Worm (Caenorhabditis elegans) whole organism, late embryonic: ENCODE results near the gene F49C12.4.
A peak's percentile ranks its signal among the peaks of the same experiment; 100 is the strongest.
"Not testable (repeated sequence)": the region's sequence is repeated elsewhere in the genome, so short reads cannot be mapped to it uniquely, and the experiment has no call there.

Source experiments
- C08G9.2 ChIP-seq: sonication (generic microtip); optimal IDR thresholded peaks from 2 replicates; lab custom pipeline; 2016; ENCODE audit warnings: mild to moderate bottlenecking, missing genetic modification characterization, moderate library complexity, missing compliant biosample characterization
- C38D4.7 ChIP-seq: fragments of 200-800 bp; sonication (Bioruptor generic); optimal IDR thresholded peaks from 2 replicates; lab custom pipeline; 2018; ENCODE audit warnings: mild to moderate bottlenecking, missing genetic modification characterization, moderate library complexity, missing compliant biosample characterization
- K02D7.2 ChIP-seq: sonication (generic microtip); optimal IDR thresholded peaks from 2 replicates; lab custom pipeline; 2017; ENCODE audit warnings: mild to moderate bottlenecking, missing genetic modification characterization, missing compliant biosample characterization
- T23F11.4 ChIP-seq: fragments of 200-800 bp; sonication (Bioruptor generic); optimal IDR thresholded peaks from 2 replicates; lab custom pipeline; 2018; ENCODE audit warnings: mild to moderate bottlenecking, missing genetic modification characterization, missing compliant biosample characterization
- Y22D7AL.16 ChIP-seq: sonication (generic microtip); optimal IDR thresholded peaks from 2 replicates; lab custom pipeline; 2016; ENCODE audit warnings: missing genetic modification characterization, missing compliant biosample characterization
- ahr-1 ChIP-seq: sonication (generic microtip); optimal IDR thresholded peaks from 2 replicates; lab custom pipeline; 2016; ENCODE audit warnings: missing genetic modification characterization, missing compliant biosample characterization
- ceh-14 ChIP-seq: sonication (generic microtip); optimal IDR thresholded peaks from 2 replicates; lab custom pipeline; 2016; ENCODE audit warnings: missing genotype, missing genetic modification characterization, missing compliant biosample characterization
- ceh-18 ChIP-seq: sonication (generic microtip); optimal IDR thresholded peaks from 2 replicates; lab custom pipeline; 2016; ENCODE audit warnings: missing genetic modification characterization, missing compliant biosample characterization
- ceh-19 ChIP-seq: fragments of 200-800 bp; sonication (Bioruptor generic); optimal IDR thresholded peaks from 2 replicates; lab custom pipeline; 2018; ENCODE audit warnings: mild to moderate bottlenecking, missing genetic modification characterization, missing compliant biosample characterization
- ceh-2 ChIP-seq: sonication (generic microtip); optimal IDR thresholded peaks from 2 replicates; lab custom pipeline; 2016; ENCODE audit warnings: missing genotype, missing genetic modification characterization, missing compliant biosample characterization
- ceh-22 ChIP-seq: sonication (generic microtip); optimal IDR thresholded peaks from 2 replicates; lab custom pipeline; 2017; ENCODE audit warnings: missing biosample characterization, missing genetic modification characterization
- ceh-24 ChIP-seq: sonication (generic microtip); optimal IDR thresholded peaks from 2 replicates; lab custom pipeline; 2016; ENCODE audit warnings: mild to moderate bottlenecking, missing genetic modification characterization, missing compliant biosample characterization
- ceh-30 ChIP-seq: fragments of 150-350 bp; optimal IDR thresholded peaks from 2 replicates; lab custom pipeline; 2014; ENCODE audit warnings: missing biosample characterization, missing genetic modification characterization
- ceh-31 ChIP-seq: sonication (generic microtip); optimal IDR thresholded peaks from 2 replicates; lab custom pipeline; 2016; ENCODE audit warnings: missing genetic modification characterization, missing compliant biosample characterization
- ceh-45 ChIP-seq: fragments of 200-800 bp; sonication (Bioruptor generic); IDR thresholded peaks from 2 replicates; pipeline ENCODE4 v1.3.6; 2022; ENCODE audit warnings: missing genetic modification reagents, missing genetic modification characterization, missing compliant biosample characterization
- che-1 ChIP-seq: sonication (generic microtip); optimal IDR thresholded peaks from 2 replicates; lab custom pipeline; 2016; ENCODE audit warnings: mild to moderate bottlenecking, missing genetic modification characterization, missing compliant biosample characterization
- elt-2 ChIP-seq: sonication (generic microtip); optimal IDR thresholded peaks from 2 replicates; lab custom pipeline; 2016; ENCODE audit warnings: missing genetic modification reagents, missing genetic modification characterization, missing compliant biosample characterization
- elt-4 ChIP-seq: sonication (generic microtip); optimal IDR thresholded peaks from 2 replicates; lab custom pipeline; 2016; ENCODE audit warnings: missing genetic modification characterization, missing compliant biosample characterization
- gmeb-2 ChIP-seq: sonication (generic microtip); optimal IDR thresholded peaks from 2 replicates; lab custom pipeline; 2016; ENCODE audit warnings: missing genetic modification characterization, inconsistent platforms, missing compliant biosample characterization
- hlh-15 ChIP-seq: sonication (generic microtip); optimal IDR thresholded peaks from 2 replicates; lab custom pipeline; 2016; ENCODE audit warnings: missing genetic modification characterization, missing compliant biosample characterization
- hlh-30 ChIP-seq: sonication (generic microtip); optimal IDR thresholded peaks from 2 replicates; lab custom pipeline; 2017; ENCODE audit warnings: antibody characterized with exemption, missing genetic modification characterization, missing compliant biosample characterization; ENCODE audit not compliant: insufficient read depth
- hlh-8 ChIP-seq: sonication (generic microtip); optimal IDR thresholded peaks from 2 replicates; lab custom pipeline; 2016; ENCODE audit warnings: missing genotype, missing genetic modification characterization, missing compliant biosample characterization
- lin-11 ChIP-seq: fragments of 200-800 bp; sonication (Bioruptor generic); optimal IDR thresholded peaks from 2 replicates; lab custom pipeline; 2018; ENCODE audit warnings: mild to moderate bottlenecking, missing genetic modification characterization, missing compliant biosample characterization
- mec-3 ChIP-seq: sonication (generic microtip); optimal IDR thresholded peaks from 2 replicates; lab custom pipeline; 2016; ENCODE audit warnings: borderline replicate concordance, missing genetic modification characterization, missing compliant biosample characterization
- nhr-11 ChIP-seq: fragments of 150-350 bp; optimal IDR thresholded peaks from 2 replicates; lab custom pipeline; 2014; ENCODE audit warnings: missing biosample characterization, missing genetic modification characterization
- nhr-232 ChIP-seq: sonication (generic microtip); optimal IDR thresholded peaks from 2 replicates; lab custom pipeline; 2016; ENCODE audit warnings: missing genetic modification characterization, missing compliant biosample characterization
- npax-4 ChIP-seq: sonication (generic microtip); optimal IDR thresholded peaks from 2 replicates; lab custom pipeline; 2016; ENCODE audit warnings: missing genetic modification characterization, missing compliant biosample characterization
- odd-2 ChIP-seq: sonication (generic microtip); optimal IDR thresholded peaks from 2 replicates; lab custom pipeline; 2017; ENCODE audit warnings: antibody characterized with exemption, mild to moderate bottlenecking, missing genetic modification characterization, missing compliant biosample characterization
- pag-3 ChIP-seq: sonication (generic microtip); optimal IDR thresholded peaks from 2 replicates; lab custom pipeline; 2016; ENCODE audit warnings: missing compliant biosample characterization, missing genetic modification characterization, borderline replicate concordance
- pat-9 ChIP-seq: fragments of 200-800 bp; sonication (Bioruptor generic); optimal IDR thresholded peaks from 2 replicates; lab custom pipeline; 2018; ENCODE audit warnings: mild to moderate bottlenecking, missing genetic modification characterization, moderate library complexity, missing compliant biosample characterization
- pax-1 ChIP-seq: fragments of 150-350 bp; optimal IDR thresholded peaks from 2 replicates; lab custom pipeline; 2014; ENCODE audit warnings: missing biosample characterization, missing genetic modification characterization
- pha-2 ChIP-seq: sonication (generic microtip); optimal IDR thresholded peaks from 2 replicates; lab custom pipeline; 2017; ENCODE audit warnings: mild to moderate bottlenecking, missing genetic modification characterization, missing compliant biosample characterization
- pha-4 ChIP-seq: fragments of 150-350 bp; optimal IDR thresholded peaks from 2 replicates; lab custom pipeline; 2018; ENCODE audit warnings: missing biosample characterization, missing genetic modification reagents, missing genetic modification characterization
- pqm-1 ChIP-seq: sonication (generic microtip); optimal IDR thresholded peaks from 2 replicates; lab custom pipeline; 2016; ENCODE audit warnings: missing genetic modification characterization, missing compliant biosample characterization
- ref-2 ChIP-seq: sonication (generic microtip); optimal IDR thresholded peaks from 2 replicates; lab custom pipeline; 2016; ENCODE audit warnings: missing genetic modification characterization, missing compliant biosample characterization
- rnt-1 ChIP-seq: sonication (generic microtip); optimal IDR thresholded peaks from 2 replicates; lab custom pipeline; 2016; ENCODE audit warnings: missing genetic modification characterization, missing compliant biosample characterization
- sox-4 ChIP-seq: sonication (generic microtip); optimal IDR thresholded peaks from 2 replicates; lab custom pipeline; 2017; ENCODE audit warnings: mild to moderate bottlenecking, missing genetic modification characterization, inconsistent platforms, missing compliant biosample characterization
- syd-9 ChIP-seq: sonication (generic microtip); optimal IDR thresholded peaks from 2 replicates; lab custom pipeline; 2016; ENCODE audit warnings: mild to moderate bottlenecking, missing genetic modification characterization, moderate library complexity, missing compliant biosample characterization
- tbx-2 ChIP-seq: sonication (generic microtip); optimal IDR thresholded peaks from 2 replicates; lab custom pipeline; 2016; ENCODE audit warnings: missing genetic modification characterization, missing compliant biosample characterization
- tbx-7 ChIP-seq: sonication (generic microtip); optimal IDR thresholded peaks from 2 replicates; lab custom pipeline; 2016; ENCODE audit warnings: missing genotype, missing genetic modification characterization, missing compliant biosample characterization
- unc-3 ChIP-seq, 2 experiments: fragments of 200-800 bp in 1 of 2; sonication (Bioruptor generic) in 1 of 2; sonication (generic microtip) in 1 of 2; conservative IDR thresholded peaks in 1 of 2; optimal IDR thresholded peaks in 1 of 2; 2 replicates each; pipeline versions ENCODE4 v1.3.6 to Lab custom; 2016 to 2022; ENCODE audit warnings: missing compliant biosample characterization in 2 of 2, missing genetic modification characterization in 2 of 2, missing genetic modification reagents in 1 of 2
- unc-42 ChIP-seq: sonication (generic microtip); optimal IDR thresholded peaks from 2 replicates; lab custom pipeline; 2016; ENCODE audit warnings: missing genotype, missing genetic modification characterization, missing compliant biosample characterization
- unc-55 ChIP-seq: sonication (generic microtip); optimal IDR thresholded peaks from 2 replicates; lab custom pipeline; 2017; ENCODE audit warnings: missing biosample characterization, missing genetic modification reagents, missing genetic modification characterization
- ztf-16 ChIP-seq: sonication (generic microtip); optimal IDR thresholded peaks from 2 replicates; lab custom pipeline; 2017; ENCODE audit warnings: missing genetic modification characterization, missing compliant biosample characterization

The F49C12.4 gene

ce11 chrIV:9286305-9286704 is 17.6 kb downstream of the F49C12.4 start, which contains the start of gene nhr-267:
Gene nhr-267 (minus strand): TSS chrIV:9286405.
- not testable (repeated sequence) for TF ChIP-seq pha-4 (tag; lab: Kevin White, UChicago); hlh-30 (tag; lab: Kevin White, UChicago); C38D4.7 (GFP tag; lab: Kevin White, UChicago)

- TF ChIP-seq ceh-24 (tag; lab: Kevin White, UChicago) (no peak), elt-4 (tag; lab: Kevin White, UChicago) (no peak), ceh-18 (tag; lab: Kevin White, UChicago) (no peak), pat-9 (tag; lab: Kevin White, UChicago) (no peak), gmeb-2 (tag; lab: Kevin White, UChicago) (no peak), odd-2 (no peak), lin-11 (tag; lab: Kevin White, UChicago) (no peak), npax-4 (tag; lab: Kevin White, UChicago) (no peak), pha-2 (tag; lab: Kevin White, UChicago) (no peak), elt-2 (no peak), ceh-31 (no peak), pha-4 (tag; lab: Kevin White, UChicago) (no peak), mec-3 (tag; lab: Kevin White, UChicago) (no peak)
Observed at ce11 chrIV:9274008-9274529, 29.8 kb downstream of the F49C12.4 start, which contains the start of gene nmy-3. Gene nmy-3 (plus strand): TSS chrIV:9274479.

- TF ChIP-seq elt-4 (tag; lab: Kevin White, UChicago) (no peak), ceh-45 (GFP tag; lab: Robert Waterston, UW) (no peak)
Observed at ce11 chrIV:9269796-9270195, 34.1 kb downstream of the F49C12.4 start, which contains the start of gene flh-3. Gene flh-3 (plus strand): TSS chrIV:9270096.

ce11 chrIV:9268916-9269315 is 35.0 kb downstream of the F49C12.4 start:
- TF ChIP-seq ceh-19 (GFP tag; lab: Kevin White, UChicago) (no peak), nhr-232 (tag; lab: Kevin White, UChicago) (no peak), Y22D7AL.16 (tag; lab: Kevin White, UChicago) (no peak), elt-2 (peak; percentile 34), tbx-7 (no peak), C38D4.7 (GFP tag; lab: Kevin White, UChicago) (no peak), hlh-15 (tag; lab: Kevin White, UChicago) (no peak), pha-2 (tag; lab: Kevin White, UChicago) (no peak), ztf-16 (tag; lab: Kevin White, UChicago) (no peak), mec-3 (tag; lab: Kevin White, UChicago) (no peak), elt-4 (tag; lab: Kevin White, UChicago) (no peak), C08G9.2 (tag; lab: Kevin White, UChicago) (peak; percentile 52), nhr-11 (no peak), tbx-2 (tag; lab: Kevin White, UChicago) (peak; percentile 68), gmeb-2 (tag; lab: Kevin White, UChicago) (no peak), ceh-45 (GFP tag; lab: Robert Waterston, UW) (no peak), K02D7.2 (no peak), unc-3 (GFP tag; conservative IDR thresholded peaks at IDR 0.05; lab: Robert Waterston, UW) (no peak), unc-3 (tag; optimal IDR thresholded peaks at IDR 0.05; lab: Kevin White, UChicago) (no peak), pat-9 (tag; lab: Kevin White, UChicago) (no peak), ceh-30 (tag; lab: Kevin White, UChicago) (no peak), T23F11.4 (GFP tag; lab: Kevin White, UChicago) (peak; percentile 19), pag-3 (tag; lab: Kevin White, UChicago) (no peak), ahr-1 (tag; lab: Kevin White, UChicago) (no peak), unc-42 (tag; lab: Kevin White, UChicago) (no peak), hlh-8 (tag; lab: Kevin White, UChicago) (no peak), odd-2 (no peak), sox-4 (tag; lab: Kevin White, UChicago) (no peak), syd-9 (tag; lab: Kevin White, UChicago) (peak; percentile 4), che-1 (no peak), pqm-1 (tag; lab: Kevin White, UChicago) (no peak), ceh-22 (tag; lab: Kevin White, UChicago) (no peak), unc-55 (GFP tag; lab: Kevin White, UChicago) (no peak), rnt-1 (peak; percentile 1), npax-4 (tag; lab: Kevin White, UChicago) (no peak), ceh-2 (tag; lab: Kevin White, UChicago) (peak; percentile 19), ceh-14 (tag; lab: Kevin White, UChicago) (no peak), ref-2 (peak; percentile 40), pax-1 (no peak)
